Fruit fly (Drosophila melanogaster): ENCODE measurements around the gene foi.

foi gene

DNA sequence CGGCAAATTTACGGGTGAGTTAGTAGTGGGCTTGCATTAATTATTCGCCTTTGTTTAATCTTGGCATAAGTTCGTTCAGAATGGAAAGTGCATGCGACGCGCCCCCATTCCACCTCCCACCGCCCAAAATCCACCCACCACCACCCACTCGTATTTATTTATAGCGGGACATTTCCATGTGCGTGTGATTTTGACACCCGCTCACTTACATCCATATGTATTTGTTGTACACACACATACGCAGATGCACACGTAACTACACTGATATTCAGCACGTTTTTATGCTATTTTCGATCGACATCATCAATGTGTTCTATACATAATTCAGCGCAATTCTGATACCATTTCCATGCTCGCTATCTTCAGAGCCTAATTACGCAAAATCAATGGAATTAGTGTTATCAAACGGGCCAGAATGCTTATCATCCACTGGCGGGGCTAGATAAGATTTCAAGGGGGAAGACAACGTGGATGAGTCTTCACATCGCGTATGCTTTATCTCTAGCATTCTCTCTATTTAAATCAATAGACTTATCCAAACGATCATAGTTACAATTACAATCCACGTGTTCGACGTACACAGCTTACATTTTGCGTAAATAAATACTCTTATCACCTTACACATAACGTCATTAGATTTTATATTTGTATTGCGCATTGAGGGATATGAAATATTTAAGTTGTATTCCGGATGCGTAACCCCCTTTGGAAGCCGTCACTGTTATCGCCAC lies 812 bp downstream of the foi start:
- TF ChIP-seq psq (optimal IDR thresholded peaks at IDR 0.05) (no peak), pan (optimal IDR thresholded peaks at IDR 0.05) (no peak), EcR (GFP tag; optimal IDR thresholded peaks at IDR 0.05) (no peak), Dll (optimal IDR thresholded peaks at IDR 0.05) (no peak), usp (GFP tag; optimal IDR thresholded peaks at IDR 0.05) (no peak), CG8478 (optimal IDR thresholded peaks at IDR 0.05) (no peak)

DNA sequence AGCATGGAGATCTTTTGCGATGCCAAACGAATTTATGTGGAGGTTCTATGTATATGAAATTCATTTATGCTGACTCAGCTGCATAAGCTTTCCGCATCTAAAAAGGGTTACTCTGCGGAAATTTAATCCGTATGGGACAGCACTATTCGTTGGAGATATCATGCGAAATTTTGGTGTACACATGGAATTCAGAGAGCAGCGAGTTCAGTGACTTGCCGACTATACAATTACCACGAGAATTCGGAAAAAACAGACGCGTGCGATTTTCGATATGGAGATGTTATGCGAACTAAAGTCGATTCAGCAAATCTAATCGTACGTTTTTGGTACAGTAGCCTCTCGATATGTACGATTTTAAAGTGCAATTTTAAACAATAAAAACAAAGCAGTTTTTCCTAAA lies 2.8 kb downstream of the foi start:
- TF ChIP-seq Dll (optimal IDR thresholded peaks at IDR 0.05) (no peak), CG8478 (optimal IDR thresholded peaks at IDR 0.05) (no peak), usp (GFP tag; optimal IDR thresholded peaks at IDR 0.05) (no peak), pan (optimal IDR thresholded peaks at IDR 0.05) (no peak), EcR (GFP tag; optimal IDR thresholded peaks at IDR 0.05) (no peak), psq (optimal IDR thresholded peaks at IDR 0.05) (no peak)

DNA sequence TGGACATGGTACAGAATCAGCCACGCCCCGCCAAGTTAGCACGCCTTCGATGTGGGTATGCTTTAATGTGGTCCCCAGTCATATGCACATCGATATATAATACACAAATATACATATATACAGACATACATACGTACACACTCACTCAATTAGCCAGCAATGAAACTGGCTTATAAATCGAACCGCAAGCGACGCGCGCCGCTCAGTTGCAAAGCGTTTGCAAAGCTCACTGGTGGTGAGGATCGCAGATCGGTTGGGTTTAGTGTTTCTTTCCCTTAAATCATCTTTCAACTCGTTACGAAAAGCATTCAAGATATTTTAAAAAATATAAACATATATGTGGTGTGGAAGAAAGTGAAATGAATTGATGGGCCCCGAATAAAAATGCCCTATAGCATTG lies 3.5 kb downstream of the foi start:
- TF ChIP-seq EcR (GFP tag; optimal IDR thresholded peaks at IDR 0.05) (no peak), psq (optimal IDR thresholded peaks at IDR 0.05) (no peak)

DNA sequence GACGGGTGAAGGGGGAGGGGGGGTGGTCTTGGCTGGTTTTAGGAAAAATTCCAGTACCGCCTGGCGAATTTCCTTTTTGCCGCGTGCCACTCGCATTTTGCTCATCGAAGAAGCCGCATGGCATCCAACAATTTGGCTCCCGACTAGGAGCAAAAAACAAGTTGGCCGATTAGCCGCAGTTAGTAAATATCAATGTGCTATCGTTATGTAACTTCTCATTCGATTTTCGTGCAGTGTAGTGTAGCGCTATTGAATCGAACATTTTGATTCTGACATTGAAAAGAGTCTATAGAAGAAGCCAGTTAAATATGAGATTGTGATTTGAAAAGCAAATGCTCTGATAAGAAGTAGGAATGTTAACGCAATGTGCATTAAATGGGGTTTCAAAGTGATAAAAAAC lies 4.7 kb downstream of the foi start:
- TF ChIP-seq EcR (GFP tag; optimal IDR thresholded peaks at IDR 0.05) (no peak), psq (optimal IDR thresholded peaks at IDR 0.05) (no peak), usp (GFP tag; optimal IDR thresholded peaks at IDR 0.05) (no peak), pan (optimal IDR thresholded peaks at IDR 0.05) (no peak), CG8478 (optimal IDR thresholded peaks at IDR 0.05) (no peak), Dll (optimal IDR thresholded peaks at IDR 0.05) (no peak)

DNA sequence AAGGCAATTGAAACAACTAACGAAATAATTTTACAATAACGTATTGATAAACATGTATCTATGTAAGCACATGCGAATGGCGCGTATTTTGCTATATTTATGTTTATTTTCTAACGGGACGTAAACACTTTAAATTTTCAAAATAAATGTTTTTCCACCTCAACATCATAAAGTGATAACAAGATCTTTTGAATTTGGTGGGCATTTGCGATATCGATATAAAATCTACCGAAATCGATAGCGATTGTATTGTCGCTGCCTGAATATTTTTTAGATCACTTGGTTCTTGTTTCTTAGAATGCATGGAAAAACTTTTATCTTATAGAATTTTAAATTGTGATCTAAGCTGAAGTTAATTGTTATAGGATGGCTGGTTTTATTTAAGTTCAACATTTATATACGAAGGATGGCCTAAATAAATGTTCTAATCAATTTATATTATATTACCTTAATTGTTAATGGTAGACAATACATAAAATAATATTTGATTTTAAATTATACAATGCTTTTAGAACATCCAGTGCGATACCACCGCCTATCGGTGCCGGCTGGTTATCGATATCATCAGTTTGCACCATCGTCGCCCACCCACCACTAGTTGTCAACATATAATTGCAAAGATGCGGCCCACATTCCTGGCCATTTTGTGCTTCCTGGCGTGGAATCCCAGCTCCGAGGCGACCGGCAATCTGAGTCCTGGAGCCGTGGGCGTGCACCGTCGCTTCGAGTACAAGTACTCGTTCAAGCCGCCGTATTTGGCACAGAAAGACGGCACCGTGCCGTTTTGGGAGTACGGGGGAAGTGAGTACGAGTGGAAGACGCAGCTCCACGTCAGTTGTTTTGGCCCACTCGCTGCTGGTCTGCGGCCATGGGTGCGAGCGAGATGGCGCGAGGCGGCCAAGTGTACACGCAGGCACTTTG lies 9.6 kb downstream of the foi start, which contains the start of gene ergic53:
Gene ergic53 (plus strand): TSS at position 592 of the 921 bp plus-strand sequence.
- TF ChIP-seq usp (GFP tag; optimal IDR thresholded peaks at IDR 0.05) (no peak), Dll (optimal IDR thresholded peaks at IDR 0.05) (no peak), EcR (GFP tag; optimal IDR thresholded peaks at IDR 0.05) (no peak), pan (optimal IDR thresholded peaks at IDR 0.05) (no peak), psq (optimal IDR thresholded peaks at IDR 0.05) (no peak), CG8478 (optimal IDR thresholded peaks at IDR 0.05) (no peak)

DNA sequence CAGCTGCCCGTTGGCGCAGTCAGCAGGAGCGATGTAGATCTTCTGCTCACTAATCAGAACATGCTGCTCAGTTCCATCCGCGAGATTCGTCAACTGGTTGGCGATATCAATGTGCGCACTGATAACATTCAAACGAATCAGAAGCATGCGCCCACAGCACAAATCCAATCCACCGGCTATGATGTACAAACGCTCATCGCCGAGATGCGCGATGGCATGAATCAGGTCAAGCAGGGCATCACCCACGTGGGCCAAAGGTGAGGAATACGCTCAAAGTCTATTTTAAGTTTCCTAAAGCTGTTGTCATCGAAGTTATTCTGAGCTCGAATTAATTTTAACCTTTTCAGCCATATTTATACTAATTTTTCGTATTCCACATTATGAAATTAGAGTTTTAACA lies 11.3 kb downstream of the foi start:
- TF ChIP-seq pan (optimal IDR thresholded peaks at IDR 0.05) = no peak
- no peak for TF ChIP-seq EcR (GFP tag; optimal IDR thresholded peaks at IDR 0.05)
- TF ChIP-seq CG8478 (optimal IDR thresholded peaks at IDR 0.05) = no peak
- no peak for TF ChIP-seq usp (GFP tag; optimal IDR thresholded peaks at IDR 0.05)
- no peak for TF ChIP-seq Dll (optimal IDR thresholded peaks at IDR 0.05)
- TF ChIP-seq psq (optimal IDR thresholded peaks at IDR 0.05) = no peak

DNA sequence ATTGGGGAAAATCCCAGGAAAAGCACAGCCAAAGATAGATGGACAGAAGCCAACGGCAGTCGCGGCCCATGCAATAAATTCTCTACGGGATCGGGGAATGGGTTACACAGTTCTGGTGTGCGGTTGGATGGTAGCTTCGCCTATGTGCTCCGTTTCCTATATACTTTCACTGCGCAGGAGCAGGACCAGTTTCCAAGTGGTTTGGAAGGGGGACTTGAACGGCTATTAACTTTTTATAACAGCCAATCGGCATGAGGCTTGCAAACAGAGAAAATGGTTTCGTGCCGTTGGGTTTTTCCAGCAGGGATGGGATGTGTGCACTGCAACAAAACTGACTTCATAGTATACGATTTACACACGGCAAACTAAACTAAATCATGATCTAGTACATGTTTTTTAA lies 13.3 kb downstream of the foi start:
- TF ChIP-seq CG8478 (optimal IDR thresholded peaks at IDR 0.05) (no peak), EcR (GFP tag; optimal IDR thresholded peaks at IDR 0.05) (no peak), usp (GFP tag; optimal IDR thresholded peaks at IDR 0.05) (no peak), Dll (optimal IDR thresholded peaks at IDR 0.05) (no peak), psq (optimal IDR thresholded peaks at IDR 0.05) (no peak), pan (optimal IDR thresholded peaks at IDR 0.05) (no peak)

DNA sequence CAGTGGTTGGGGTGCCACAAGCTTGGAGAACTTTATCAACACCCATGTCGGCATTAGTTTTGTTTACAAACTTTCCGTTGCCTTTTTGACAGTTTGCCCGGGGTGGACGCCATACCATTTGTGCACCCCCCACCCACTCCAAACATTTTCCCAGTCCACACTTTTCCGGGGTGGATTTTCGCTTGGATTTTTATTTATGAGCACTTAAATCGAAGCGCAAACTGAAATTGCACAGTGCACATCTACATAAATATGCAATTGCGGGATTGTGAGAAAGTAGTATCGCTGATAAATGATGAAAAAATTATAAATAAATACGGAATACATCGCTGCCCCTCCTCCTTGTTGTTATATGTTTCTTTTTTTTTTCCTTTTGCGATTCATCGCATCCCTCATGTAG lies 15.5 kb downstream of the foi start:
- TF ChIP-seq CG8478 (optimal IDR thresholded peaks at IDR 0.05) (no peak), EcR (GFP tag; optimal IDR thresholded peaks at IDR 0.05) (no peak), pan (optimal IDR thresholded peaks at IDR 0.05) (no peak), Dll (optimal IDR thresholded peaks at IDR 0.05) (no peak)

DNA sequence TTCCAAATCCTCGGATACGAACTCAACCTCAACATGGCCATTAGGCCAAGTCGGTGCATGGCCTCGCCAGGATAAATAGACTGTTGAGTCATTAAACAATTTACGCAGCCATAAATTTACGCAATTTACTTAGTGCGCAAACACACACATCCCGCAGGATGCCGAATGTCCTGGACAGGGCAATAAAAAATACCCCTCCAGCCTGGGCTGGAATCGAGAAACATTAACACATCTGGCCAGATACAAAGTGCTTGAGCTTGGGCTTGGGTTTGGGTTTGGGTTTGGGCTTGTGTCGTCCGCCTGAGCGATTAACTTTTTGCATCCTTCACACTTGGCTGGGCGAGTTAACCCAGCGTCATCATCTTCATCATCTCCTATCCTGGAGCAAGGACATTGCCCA lies 16.6 kb downstream of the foi start:
- TF ChIP-seq pan (optimal IDR thresholded peaks at IDR 0.05) (no peak), psq (optimal IDR thresholded peaks at IDR 0.05) (no peak), usp (GFP tag; optimal IDR thresholded peaks at IDR 0.05) (no peak), CG8478 (optimal IDR thresholded peaks at IDR 0.05) (no peak), Dll (optimal IDR thresholded peaks at IDR 0.05) (no peak), EcR (GFP tag; optimal IDR thresholded peaks at IDR 0.05) (no peak)

DNA sequence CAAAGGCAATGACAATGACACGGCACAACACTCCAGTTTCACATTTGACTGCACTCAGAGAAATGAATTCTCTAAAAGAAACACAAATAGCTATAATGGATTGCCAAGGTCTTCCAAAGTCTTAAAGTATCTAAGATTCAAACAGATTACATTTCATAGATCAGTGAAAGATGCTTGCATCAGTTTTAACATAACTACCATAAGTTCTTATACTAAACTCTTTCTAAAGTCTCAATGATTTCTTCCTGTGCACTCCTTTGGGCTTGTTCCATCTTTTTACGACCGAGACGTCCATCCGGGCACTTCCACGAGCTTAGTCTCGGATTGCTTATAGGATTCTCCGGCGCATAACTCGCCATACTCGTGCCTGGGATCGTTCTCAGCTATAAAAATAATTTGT lies 17.2 kb downstream of the foi start:
- TF ChIP-seq CG8478 (optimal IDR thresholded peaks at IDR 0.05) (no peak), usp (GFP tag; optimal IDR thresholded peaks at IDR 0.05) (no peak), psq (optimal IDR thresholded peaks at IDR 0.05) (no peak), Dll (optimal IDR thresholded peaks at IDR 0.05) (no peak), EcR (GFP tag; optimal IDR thresholded peaks at IDR 0.05) (no peak), pan (optimal IDR thresholded peaks at IDR 0.05) (no peak)

DNA sequence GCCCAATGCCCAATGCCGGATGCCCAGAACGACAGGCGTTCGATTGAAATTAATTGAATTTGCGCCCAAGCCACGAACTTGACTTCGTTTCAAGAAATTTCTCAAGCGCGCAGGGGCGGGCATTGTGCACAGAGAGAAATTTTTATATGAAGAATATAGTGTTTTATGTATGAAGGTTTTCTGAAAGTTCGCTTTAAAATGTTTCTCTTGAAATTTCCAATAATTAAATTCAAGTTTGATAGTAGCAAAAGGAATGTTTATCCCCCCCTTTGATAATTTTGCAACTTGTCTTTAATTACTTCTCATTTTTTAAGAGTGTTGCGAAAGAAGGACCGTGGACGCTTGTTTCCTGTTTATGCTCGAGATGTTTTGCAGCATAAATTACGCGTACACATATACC lies 18.8 kb downstream of the foi start:
- no peak for TF ChIP-seq EcR (GFP tag; optimal IDR thresholded peaks at IDR 0.05)

DNA sequence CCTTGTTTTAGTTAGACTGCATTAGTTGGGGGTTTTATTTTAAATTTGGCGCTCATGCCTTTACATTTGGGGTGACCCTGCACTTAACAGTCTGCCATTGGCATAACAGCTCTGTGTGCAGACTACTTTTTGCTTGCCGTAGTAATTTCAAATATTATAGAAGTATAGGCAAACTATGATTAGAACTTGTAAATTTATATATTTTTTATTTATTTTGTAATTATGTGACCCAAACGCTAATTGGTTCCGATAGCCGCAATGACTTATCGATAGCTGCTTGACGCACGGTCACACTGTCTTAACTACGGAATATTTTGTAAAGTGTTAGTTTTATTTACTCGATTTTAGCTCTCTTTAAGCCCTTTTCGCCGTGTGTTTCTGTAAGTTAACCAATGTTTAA lies 19.7 kb downstream of the foi start, which contains the start of gene rhea:
Gene rhea (plus strand): TSS at position 292 of the 400 bp plus-strand sequence.
- TF ChIP-seq usp (GFP tag; optimal IDR thresholded peaks at IDR 0.05) = no peak

DNA sequence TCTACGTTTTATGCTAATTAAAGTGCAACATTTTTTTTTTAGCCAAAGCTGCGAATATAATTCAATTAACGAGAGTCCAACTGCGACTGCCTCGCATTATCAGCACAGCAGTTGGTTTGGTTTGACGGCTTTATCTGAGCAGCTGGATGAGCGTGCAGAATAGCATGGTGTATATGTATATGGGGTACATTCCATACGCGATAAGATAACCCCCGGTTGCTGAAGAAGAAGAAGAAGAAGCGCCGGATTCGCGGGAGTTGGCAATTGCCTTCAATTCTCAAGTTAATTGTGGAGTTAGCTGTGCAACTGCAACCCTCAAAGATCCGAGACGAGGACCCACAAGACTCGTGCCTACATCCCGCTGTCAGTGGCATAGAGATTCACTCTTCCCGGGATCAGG lies 20.4 kb downstream of the foi start:
- TF ChIP-seq EcR (GFP tag; optimal IDR thresholded peaks at IDR 0.05) (no peak), CG8478 (optimal IDR thresholded peaks at IDR 0.05) (no peak)
